Worm (Caenorhabditis elegans): ENCODE results near the gene ZK1248.11.

Gene ZK1248.11

ce11 chrII:5799553-5799952, 28.8 kb downstream of the ZK1248.11 start, which contains the start of gene K05F1.8:
K05F1.8 (minus strand) TSS chrII:5799653.
- TF ChIP-seq tag-97 (GFP tag; IDR thresholded peaks at IDR 0.05) = no peak
- TF ChIP-seq nhr-10 (tag; optimal IDR thresholded peaks at IDR 0.05) = no peak
- no peak for TF ChIP-seq nhr-111 (GFP tag; optimal IDR thresholded peaks at IDR 0.05)
- TF ChIP-seq mes-2 (tag; optimal IDR thresholded peaks at IDR 0.05; ENCODE audit: poor library complexity, severe bottlenecking) = no peak
- no peak for TF ChIP-seq nhr-48 (tag; optimal IDR thresholded peaks at IDR 0.05)
- no peak for TF ChIP-seq ces-1 (GFP tag; optimal IDR thresholded peaks at IDR 0.05)
- TF ChIP-seq nhr-11 (tag; optimal IDR thresholded peaks at IDR 0.05) = no peak
- TF ChIP-seq F37D6.2 (tag; optimal IDR thresholded peaks at IDR 0.05) = no peak
- TF ChIP-seq dve-1 (tag; optimal IDR thresholded peaks at IDR 0.05; ENCODE audit: insufficient read depth) = no peak
- TF ChIP-seq lin-39 (tag; optimal IDR thresholded peaks at IDR 0.05) = no peak
- TF ChIP-seq madf-5 (GFP tag; IDR thresholded peaks at IDR 0.05) = no peak
- no peak for TF ChIP-seq saeg-2 (GFP tag; IDR thresholded peaks at IDR 0.05)
- no peak for TF ChIP-seq rbr-2 (tag; optimal IDR thresholded peaks at IDR 0.05)
- TF ChIP-seq mep-1 (tag; optimal IDR thresholded peaks at IDR 0.05) = no peak
- no peak for TF ChIP-seq skn-1 (tag; optimal IDR thresholded peaks at IDR 0.05)
- TF ChIP-seq egl-27 (tag; optimal IDR thresholded peaks at IDR 0.05) = no peak
- no peak for TF ChIP-seq gei-8 (GFP tag; optimal IDR thresholded peaks at IDR 0.05)

- TF ChIP-seq cey-2 (tag; optimal IDR thresholded peaks at IDR 0.05; ENCODE audit: borderline replicate concordance, insufficient read depth) (no peak), zfp-3 (GFP tag; conservative IDR thresholded peaks at IDR 0.05) (no peak), ces-1 (GFP tag; optimal IDR thresholded peaks at IDR 0.05) (no peak), tra-1 (GFP tag; IDR thresholded peaks at IDR 0.05) (no peak), nhr-111 (GFP tag; optimal IDR thresholded peaks at IDR 0.05) (no peak), F26F4.8 (GFP tag; conservative IDR thresholded peaks at IDR 0.05) (no peak), ZK337.2 (GFP tag; IDR thresholded peaks at IDR 0.05) (no peak), F44E2.7 (GFP tag; IDR thresholded peaks at IDR 0.05) (no peak), unc-62 (GFP tag; optimal IDR thresholded peaks at IDR 0.05 in 1 of 2) (no peak), unc-62 (tag; optimal IDR thresholded peaks at IDR 0.05) (no peak), daf-8 (GFP tag; IDR thresholded peaks at IDR 0.05) (no peak), egl-43 (GFP tag; IDR thresholded peaks at IDR 0.05) (no peak), lim-7 (GFP tag; IDR thresholded peaks at IDR 0.05) (no peak), lin-1 (GFP tag; IDR thresholded peaks at IDR 0.05) (no peak), Y75B8A.6 (GFP tag; IDR thresholded peaks at IDR 0.05) (no peak), dmd-8 (GFP tag; IDR thresholded peaks at IDR 0.05) (no peak), aly-2 (tag; optimal IDR thresholded peaks at IDR 0.05) (no peak)
Observed at ce11 chrII:5797348-5797977, 30.9 kb downstream of the ZK1248.11 start, which contains the start of the genes msp-63 and msp-142. msp-63 (minus strand) TSS chrII:5797448. msp-142 (plus strand) TSS chrII:5797927.

- no peak for TF ChIP-seq egl-27 (tag; optimal IDR thresholded peaks at IDR 0.05)
- TF ChIP-seq gei-8 (GFP tag; optimal IDR thresholded peaks at IDR 0.05) = no peak
- no peak for TF ChIP-seq duxl-1 (tag; optimal IDR thresholded peaks at IDR 0.05; ENCODE audit: poor library complexity)
- no peak for TF ChIP-seq snpc-1.2 (GFP tag; IDR thresholded peaks at IDR 0.05)
- no peak for TF ChIP-seq spr-1 (tag; optimal IDR thresholded peaks at IDR 0.05)
- TF ChIP-seq ces-1 (GFP tag; optimal IDR thresholded peaks at IDR 0.05) = no peak
- TF ChIP-seq lin-38 (GFP tag; IDR thresholded peaks at IDR 0.05) = no peak
- TF ChIP-seq pqm-1 (tag; optimal IDR thresholded peaks at IDR 0.05) = no peak
- no peak for TF ChIP-seq tag-97 (GFP tag; IDR thresholded peaks at IDR 0.05)
- no peak for TF ChIP-seq spr-3 (GFP tag; optimal IDR thresholded peaks at IDR 0.05)
- TF ChIP-seq ama-1 (optimal IDR thresholded peaks at IDR 0.05) = no peak
- no peak for TF ChIP-seq nhr-237 (tag; optimal IDR thresholded peaks at IDR 0.05)
- TF ChIP-seq nhr-25 (tag; optimal IDR thresholded peaks at IDR 0.05; ENCODE audit: borderline replicate concordance, insufficient read depth) = no peak
- TF ChIP-seq vab-7 (GFP tag; IDR thresholded peaks at IDR 0.05) = no peak
- no peak for TF ChIP-seq lin-1 (GFP tag; IDR thresholded peaks at IDR 0.05)
Observed at ce11 chrII:5794195-5794594, 34.2 kb downstream of the ZK1248.11 start, which contains the start of gene acdh-8. acdh-8 (plus strand) TSS chrII:5794495.
